Fruit fly (Drosophila melanogaster): ENCODE data around the gene Hexo2.

The Hexo2 gene

DNA sequence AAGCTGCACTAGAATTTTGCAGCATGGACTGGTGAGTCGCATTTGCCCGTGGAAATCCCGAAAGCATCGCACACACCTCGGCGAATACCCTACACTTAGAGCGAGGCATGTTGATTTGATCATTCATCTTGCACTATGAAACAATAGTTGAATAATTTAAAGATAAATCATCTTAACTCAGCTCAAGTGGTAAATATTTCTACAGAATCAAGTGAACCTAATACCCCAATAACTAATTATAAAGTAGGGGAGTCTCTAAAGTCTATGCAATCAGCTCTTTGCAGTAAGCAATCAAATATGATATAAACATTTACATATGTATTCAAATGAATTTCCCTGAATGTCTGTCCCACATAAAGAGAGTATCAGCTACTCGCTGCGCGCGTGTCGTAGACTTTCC is 32.0 kb upstream of the Hexo2 start (continued):
- TF ChIP-seq CG10669 (GFP tag; optimal IDR thresholded peaks at IDR 0.05) = no peak
- TF ChIP-seq Hr38 (GFP tag; optimal IDR thresholded peaks at IDR 0.05) = no peak
- peak; percentile 27 for TF ChIP-seq acj6 (GFP tag; optimal IDR thresholded peaks at IDR 0.05)
- peak; percentile 89 for TF ChIP-seq CG6163 (GFP tag; IDR thresholded peaks at IDR 0.05)
- TF ChIP-seq CG8119 (GFP tag; IDR thresholded peaks at IDR 0.05) = peak; percentile 12; the same call in 2 of the 3 replicates
- TF ChIP-seq spab (GFP tag; optimal IDR thresholded peaks at IDR 0.05) = no peak
- TF ChIP-seq OdsH (GFP tag; optimal IDR thresholded peaks at IDR 0.05) = peak; percentile 47
- TF ChIP-seq Blimp-1 (GFP tag; optimal IDR thresholded peaks at IDR 0.05) = no peak
- no peak for TF ChIP-seq CG1621 (tag; optimal IDR thresholded peaks at IDR 0.05)
- peak; percentile 21 for TF ChIP-seq achi (GFP tag; optimal IDR thresholded peaks at IDR 0.05)
- TF ChIP-seq pdm3 (GFP tag; optimal IDR thresholded peaks at IDR 0.05) = peak; percentile 40
- TF ChIP-seq fd59A (GFP tag; optimal IDR thresholded peaks at IDR 0.05) = no peak
- no peak for TF ChIP-seq Lpt (GFP tag; optimal IDR thresholded peaks at IDR 0.05)
- TF ChIP-seq svp (GFP tag) = peak; percentile 96
- TF ChIP-seq Eip78C (GFP tag) = peak; percentile 98
- peak; percentile 52 for TF ChIP-seq CG15336 (GFP tag; IDR thresholded peaks at IDR 0.05)
- peak; percentile 14 for TF ChIP-seq Sox102F (GFP tag; optimal IDR thresholded peaks at IDR 0.05)
- peak; percentile 57 for TF ChIP-seq Hr39 (GFP tag; optimal IDR thresholded peaks at IDR 0.05)
- no peak for TF ChIP-seq CG9139 (GFP tag; optimal IDR thresholded peaks at IDR 0.05)
- peak; percentile 2 for TF ChIP-seq Ets96B (tag; optimal IDR thresholded peaks at IDR 0.05)
- no peak for TF ChIP-seq CG8632 (GFP tag; optimal IDR thresholded peaks at IDR 0.05)
- no peak for TF ChIP-seq CG34406 (GFP tag; optimal IDR thresholded peaks at IDR 0.05)
- TF ChIP-seq cyc (GFP tag; optimal IDR thresholded peaks at IDR 0.05) = peak; percentile 35
- no peak for TF ChIP-seq CG6808 (GFP tag; optimal IDR thresholded peaks at IDR 0.05)
- TF ChIP-seq topi (GFP tag; optimal IDR thresholded peaks at IDR 0.05) = peak; percentile 53
- peak; percentile 14 for TF ChIP-seq fkh (GFP tag; optimal IDR thresholded peaks at IDR 0.05)
- no peak for TF ChIP-seq CG10631 (GFP tag; optimal IDR thresholded peaks at IDR 0.05)
- peak; percentile 49 for TF ChIP-seq Gug (GFP tag; IDR thresholded peaks at IDR 0.05)
- TF ChIP-seq dac (GFP tag; optimal IDR thresholded peaks at IDR 0.05) = no peak
- TF ChIP-seq CG7368 (GFP tag; optimal IDR thresholded peaks at IDR 0.05) = peak; percentile 45
- TF ChIP-seq CG11762 (GFP tag; optimal IDR thresholded peaks at IDR 0.05; ENCODE audit: insufficient read depth) = peak; percentile 2
- no peak for TF ChIP-seq salr (GFP tag; optimal IDR thresholded peaks at IDR 0.05)
- TF ChIP-seq net (GFP tag; optimal IDR thresholded peaks at IDR 0.05) = no peak
- TF ChIP-seq esn (GFP tag; optimal IDR thresholded peaks at IDR 0.05) = peak; percentile 58
- no peak for TF ChIP-seq CG6276 (GFP tag; optimal IDR thresholded peaks at IDR 0.05)
- TF ChIP-seq CG32006 (GFP tag; optimal IDR thresholded peaks at IDR 0.05) = peak; percentile 64
- no peak for TF ChIP-seq CG11902 (GFP tag; optimal IDR thresholded peaks at IDR 0.05)

DNA sequence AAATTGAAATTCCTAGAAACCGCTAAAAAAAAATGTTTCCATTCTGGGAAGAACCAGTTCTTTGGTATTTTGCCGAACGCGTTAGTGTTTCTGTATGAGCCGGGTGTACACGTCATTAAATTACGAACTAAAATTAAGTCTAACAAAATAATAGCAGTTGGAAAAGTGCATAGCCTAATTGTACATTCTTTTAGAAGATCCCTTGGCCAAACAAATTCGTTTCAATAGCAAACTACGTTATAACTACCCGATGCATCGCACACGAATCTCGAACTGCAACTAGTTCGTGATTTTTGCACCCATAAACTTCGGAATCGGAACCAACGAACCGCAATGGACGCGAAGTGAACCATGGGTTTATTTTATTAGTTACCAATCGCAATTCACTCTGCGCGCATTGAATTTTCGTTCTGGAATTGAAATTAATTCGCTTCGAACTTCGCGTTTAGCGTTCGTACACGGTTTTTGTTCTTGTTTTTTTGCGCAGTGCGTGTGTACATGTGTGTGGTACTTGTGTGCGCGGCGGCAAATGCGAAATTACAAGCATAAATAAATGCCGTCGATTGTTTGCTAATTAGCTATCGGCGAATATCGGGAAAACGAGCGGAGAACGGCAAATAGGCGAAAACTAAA is 28.1 kb upstream of the Hexo2 start, which contains the start of gene CAH3:
CAH3 (plus strand) TSS at position 64 of the 633 bp plus-strand sequence.
- peak; percentile 96 for TF ChIP-seq CG10669 (GFP tag; optimal IDR thresholded peaks at IDR 0.05)
- peak; percentile 95 for TF ChIP-seq OdsH (GFP tag; optimal IDR thresholded peaks at IDR 0.05)
- peak; percentile 94 for TF ChIP-seq CG31627 (GFP tag; optimal IDR thresholded peaks at IDR 0.05)
- TF ChIP-seq Sox14 (GFP tag; optimal IDR thresholded peaks at IDR 0.05) = peak; percentile 96
- peak; percentile 93 for TF ChIP-seq dsx (GFP tag; optimal IDR thresholded peaks at IDR 0.05; ENCODE audit: poor library complexity, severe bottlenecking)
- peak; percentile 96 for TF ChIP-seq CG32006 (GFP tag; optimal IDR thresholded peaks at IDR 0.05)
- peak; percentile 94 for TF ChIP-seq Hr4 (GFP tag; optimal IDR thresholded peaks at IDR 0.05)
- TF ChIP-seq CG6854 (GFP tag; optimal IDR thresholded peaks at IDR 0.05) = peak; percentile 89
- peak; percentile 95 for TF ChIP-seq CG1621 (tag; optimal IDR thresholded peaks at IDR 0.05)
- TF ChIP-seq esn (GFP tag; optimal IDR thresholded peaks at IDR 0.05) = peak; percentile 96
- TF ChIP-seq spab (GFP tag; optimal IDR thresholded peaks at IDR 0.05) = peak; percentile 89
- peak; percentile 91 for TF ChIP-seq CG6276 (GFP tag; optimal IDR thresholded peaks at IDR 0.05)
- peak; percentile 90 for TF ChIP-seq CG8319 (GFP tag; optimal IDR thresholded peaks at IDR 0.05)
- peak; percentile 95 for TF ChIP-seq acj6 (GFP tag; optimal IDR thresholded peaks at IDR 0.05)
- peak; percentile 96 for TF ChIP-seq CG3032 (tag; optimal IDR thresholded peaks at IDR 0.05)
- peak; percentile 91 for TF ChIP-seq Sox15 (GFP tag; optimal IDR thresholded peaks at IDR 0.05)
- TF ChIP-seq topi (GFP tag; optimal IDR thresholded peaks at IDR 0.05) = peak; percentile 96
- TF ChIP-seq Lpt (GFP tag; optimal IDR thresholded peaks at IDR 0.05) = peak; percentile 88
- peak; percentile 97 for TF ChIP-seq svp (GFP tag)
- TF ChIP-seq lz (GFP tag; optimal IDR thresholded peaks at IDR 0.05) = peak; percentile 97
- peak; percentile 90 for TF ChIP-seq CG11762 (GFP tag; optimal IDR thresholded peaks at IDR 0.05; ENCODE audit: insufficient read depth)
- peak; percentile 92 for TF ChIP-seq CG34406 (GFP tag; optimal IDR thresholded peaks at IDR 0.05)
- peak; percentile 83 for TF ChIP-seq Eip93F (GFP tag; optimal IDR thresholded peaks at IDR 0.05)
- peak; percentile 94 for TF ChIP-seq CG8119 (GFP tag; IDR thresholded peaks at IDR 0.05)
- TF ChIP-seq Ets21C (GFP tag; optimal IDR thresholded peaks at IDR 0.05) = peak; percentile 94
- peak; percentile 96 for TF ChIP-seq CG15336 (GFP tag; IDR thresholded peaks at IDR 0.05)
- TF ChIP-seq CG16779 (tag; optimal IDR thresholded peaks at IDR 0.05) = peak; percentile 90
